In genomic region chrIV:16399017-16399416, ce11 we compare ENCODE assay signal across 4 worm cellular contexts.
TF ChIP-seq lines count a peak whose summit lies in the region.

No protein-coding gene starts in this region.

TF ChIP-seq in whole organism, L2 larva, 48 proteins besides CTCF, POLR2A, EP300 and RAD21 (continues in another document):
- TF ChIP-seq lin-39 (tag; optimal IDR thresholded peaks at IDR 0.05; lab: Kevin White, UChicago) (no peak), nhr-129 (tag; optimal IDR thresholded peaks at IDR 0.05; lab: Kevin White, UChicago) (peak; percentile 23), alr-1 (tag; optimal IDR thresholded peaks at IDR 0.05; lab: Kevin White, UChicago) (no peak), sma-9 (GFP tag; optimal IDR thresholded peaks at IDR 0.05; lab: Kevin White, UChicago) (no peak), sma-9 (tag; optimal IDR thresholded peaks at IDR 0.05; lab: Kevin White, UChicago) (no peak), nhr-11 (tag; optimal IDR thresholded peaks at IDR 0.05; lab: Kevin White, UChicago) (no peak), gmeb-1 (tag; optimal IDR thresholded peaks at IDR 0.05; lab: Kevin White, UChicago) (no peak), ztf-4 (tag; optimal IDR thresholded peaks at IDR 0.05; lab: Kevin White, UChicago) (no peak), nhr-237 (tag; optimal IDR thresholded peaks at IDR 0.05; lab: Kevin White, UChicago) (no peak), mdl-1 (tag; optimal IDR thresholded peaks at IDR 0.05; lab: Kevin White, UChicago) (no peak), nhr-12 (tag; optimal IDR thresholded peaks at IDR 0.05; lab: Kevin White, UChicago) (no peak), zag-1 (tag; optimal IDR thresholded peaks at IDR 0.05; lab: Kevin White, UChicago) (no peak), crh-2 (tag; optimal IDR thresholded peaks at IDR 0.05; lab: Kevin White, UChicago) (peak; percentile 15), snpc-4 (tag; optimal IDR thresholded peaks at IDR 0.05; lab: Kevin White, UChicago) (peak; percentile 11), sma-3 (GFP tag; optimal IDR thresholded peaks at IDR 0.05; lab: Kevin White, UChicago) (peak; percentile 12), blmp-1 (tag; optimal IDR thresholded peaks at IDR 0.05; lab: Kevin White, UChicago; ENCODE audit: insufficient read depth) (no peak), ZK546.5 (tag; optimal IDR thresholded peaks at IDR 0.05; lab: Kevin White, UChicago) (no peak), R02D3.7 (tag; optimal IDR thresholded peaks at IDR 0.05; lab: Kevin White, UChicago) (no peak), lin-13 (GFP tag; optimal IDR thresholded peaks at IDR 0.05; lab: Kevin White, UChicago) (peak; percentile 20), ceh-16 (tag; optimal IDR thresholded peaks at IDR 0.05; lab: Kevin White, UChicago) (no peak), sem-4 (tag; optimal IDR thresholded peaks at IDR 0.05; lab: Kevin White, UChicago) (no peak), unc-55 (GFP tag; optimal IDR thresholded peaks at IDR 0.05; lab: Kevin White, UChicago) (peak; percentile 60), unc-62 (GFP tag; optimal IDR thresholded peaks at IDR 0.05; lab: Kevin White, UChicago) (no peak), nhr-25 (tag; optimal IDR thresholded peaks at IDR 0.05; lab: Kevin White, UChicago) (no peak)

TF ChIP-seq in whole organism, L4 larva, 104 proteins besides CTCF, POLR2A, EP300 and RAD21 (continues in another document):
- no peak for TF ChIP-seq mxl-2 (GFP tag; conservative IDR thresholded peaks at IDR 0.05; lab: Robert Waterston, UW)
- no peak for TF ChIP-seq fos-1 (tag; optimal IDR thresholded peaks at IDR 0.05; lab: Kevin White, UChicago)
- no peak for TF ChIP-seq T20F7.1 (GFP tag; optimal IDR thresholded peaks at IDR 0.05; lab: Kevin White, UChicago)
- peak; percentile 83 for TF ChIP-seq pha-4 (GFP tag; IDR thresholded peaks at IDR 0.05; lab: Robert Waterston, UW)
- TF ChIP-seq pha-4 (tag; optimal IDR thresholded peaks at IDR 0.05; lab: Kevin White, UChicago): no peak
- TF ChIP-seq mdl-1 (tag; optimal IDR thresholded peaks at IDR 0.05; lab: Kevin White, UChicago): no peak
- no peak for TF ChIP-seq aly-2 (tag; optimal IDR thresholded peaks at IDR 0.05; lab: Kevin White, UChicago)
- peak in 1 of 2 experiments; percentile 36 for TF ChIP-seq hif-1 (tag; optimal IDR thresholded peaks at IDR 0.05; lab: Kevin White, UChicago)
- TF ChIP-seq daf-19 (GFP tag; conservative IDR thresholded peaks at IDR 0.05; lab: Robert Waterston, UW): peak; percentile 89
- TF ChIP-seq daf-16 (GFP tag; optimal IDR thresholded peaks at IDR 0.05; lab: Kevin White, UChicago): peak; percentile 8 to 90
- TF ChIP-seq daf-16 (tag; optimal IDR thresholded peaks at IDR 0.05; lab: Kevin White, UChicago): peak; percentile 55
- no peak for TF ChIP-seq lin-15B (tag; optimal IDR thresholded peaks at IDR 0.05; lab: Kevin White, UChicago)
- peak; percentile 27 for TF ChIP-seq mxl-3 (GFP tag; optimal IDR thresholded peaks at IDR 0.05; lab: Kevin White, UChicago)
- TF ChIP-seq Y5F2A.4 (GFP tag; optimal IDR thresholded peaks at IDR 0.05; lab: Kevin White, UChicago): peak; percentile 71
- no peak for TF ChIP-seq sdz-12 (GFP tag; optimal IDR thresholded peaks at IDR 0.05; lab: Kevin White, UChicago)
- peak; percentile 85 for TF ChIP-seq lin-38 (GFP tag; IDR thresholded peaks at IDR 0.05; lab: Robert Waterston, UW)
- no peak for TF ChIP-seq D1046.2 (GFP tag; IDR thresholded peaks at IDR 0.05; lab: Robert Waterston, UW)
- no peak for TF ChIP-seq php-3 (GFP tag; IDR thresholded peaks at IDR 0.05; lab: Robert Waterston, UW)
- no peak for TF ChIP-seq nhr-28 (tag; optimal IDR thresholded peaks at IDR 0.05; lab: Kevin White, UChicago)
- TF ChIP-seq zip-2 (tag; optimal IDR thresholded peaks at IDR 0.05; lab: Kevin White, UChicago): no peak
- no peak for TF ChIP-seq nhr-76 (tag; optimal IDR thresholded peaks at IDR 0.05; lab: Kevin White, UChicago)
- TF ChIP-seq ztf-11 (tag; optimal IDR thresholded peaks at IDR 0.05; lab: Kevin White, UChicago): no peak
- peak; percentile 62; the same call in 1 of the 2 replicates for TF ChIP-seq madf-9 (GFP tag; conservative IDR thresholded peaks at IDR 0.05; lab: Robert Waterston, UW)
- no peak for TF ChIP-seq cey-2 (tag; optimal IDR thresholded peaks at IDR 0.05; lab: Kevin White, UChicago; ENCODE audit: borderline replicate concordance, insufficient read depth)

TF ChIP-seq in whole organism, late embryonic, 69 proteins besides CTCF, POLR2A, EP300 and RAD21 (continues in another document):
- TF ChIP-seq ceh-45 (GFP tag; IDR thresholded peaks at IDR 0.05; lab: Robert Waterston, UW) (peak; percentile 73), C08G9.2 (tag; optimal IDR thresholded peaks at IDR 0.05; lab: Kevin White, UChicago) (no peak), K09A11.1 (tag; optimal IDR thresholded peaks at IDR 0.05; lab: Kevin White, UChicago; ENCODE audit: insufficient read depth) (no peak), eyg-1 (tag; optimal IDR thresholded peaks at IDR 0.05; lab: Kevin White, UChicago) (no peak), syd-9 (tag; optimal IDR thresholded peaks at IDR 0.05; lab: Kevin White, UChicago) (no peak), sdc-2 (tag; optimal IDR thresholded peaks at IDR 0.05; lab: Kevin White, UChicago) (no peak), pha-4 (tag; optimal IDR thresholded peaks at IDR 0.05; lab: Kevin White, UChicago) (no peak), hlh-13 (GFP tag; optimal IDR thresholded peaks at IDR 0.05; lab: Kevin White, UChicago) (peak; percentile 34), pag-3 (tag; optimal IDR thresholded peaks at IDR 0.05; lab: Kevin White, UChicago; ENCODE audit: borderline replicate concordance) (no peak), ztf-16 (tag; optimal IDR thresholded peaks at IDR 0.05; lab: Kevin White, UChicago) (peak; percentile 19), tbx-7 (tag; optimal IDR thresholded peaks at IDR 0.05; lab: Kevin White, UChicago) (no peak), ets-4 (tag; optimal IDR thresholded peaks at IDR 0.05; lab: Kevin White, UChicago) (no peak), F13H6.1 (tag; optimal IDR thresholded peaks at IDR 0.05; lab: Kevin White, UChicago) (no peak), fax-1 (tag; optimal IDR thresholded peaks at IDR 0.05; lab: Kevin White, UChicago) (no peak), madf-2 (tag; optimal IDR thresholded peaks at IDR 0.05; lab: Kevin White, UChicago) (peak; percentile 42), pat-9 (tag; optimal IDR thresholded peaks at IDR 0.05; lab: Kevin White, UChicago) (peak; percentile 41), K02D7.2 (tag; optimal IDR thresholded peaks at IDR 0.05; lab: Kevin White, UChicago) (no peak), dmd-4 (tag; optimal IDR thresholded peaks at IDR 0.05; lab: Kevin White, UChicago; ENCODE audit: borderline replicate concordance) (no peak), nhr-232 (tag; optimal IDR thresholded peaks at IDR 0.05; lab: Kevin White, UChicago) (peak; percentile 21), elt-4 (tag; optimal IDR thresholded peaks at IDR 0.05; lab: Kevin White, UChicago) (no peak), hlh-6 (tag; optimal IDR thresholded peaks at IDR 0.05; lab: Kevin White, UChicago) (no peak), ceh-22 (tag; optimal IDR thresholded peaks at IDR 0.05; lab: Kevin White, UChicago) (no peak), pros-1 (tag; optimal IDR thresholded peaks at IDR 0.05; lab: Kevin White, UChicago) (no peak), unc-86 (tag; optimal IDR thresholded peaks at IDR 0.05; lab: Kevin White, UChicago) (no peak), unc-3 (GFP tag; conservative IDR thresholded peaks at IDR 0.05; lab: Robert Waterston, UW) (peak; percentile 74), unc-3 (tag; optimal IDR thresholded peaks at IDR 0.05; lab: Kevin White, UChicago) (peak; percentile 19)

TF ChIP-seq in whole organism, mixed stage, embryonic, 35 proteins besides CTCF, POLR2A, EP300 and RAD21 (continues in another document):
- TF ChIP-seq drap-1 (GFP tag; optimal IDR thresholded peaks at IDR 0.05; lab: Kevin White, UChicago) (peak; percentile 43), tbx-8 (GFP tag; optimal IDR thresholded peaks at IDR 0.05; lab: Kevin White, UChicago) (peak; percentile 15), ceh-83 (GFP tag; optimal IDR thresholded peaks at IDR 0.05; lab: Kevin White, UChicago) (peak; percentile 64), nhr-76 (tag; optimal IDR thresholded peaks at IDR 0.05; lab: Kevin White, UChicago) (no peak), elt-1 (tag; optimal IDR thresholded peaks at IDR 0.05; lab: Kevin White, UChicago; ENCODE audit: borderline replicate concordance, insufficient read depth) (no peak), blmp-1 (tag; optimal IDR thresholded peaks at IDR 0.05; lab: Kevin White, UChicago) (no peak), ham-2 (GFP tag; optimal IDR thresholded peaks at IDR 0.05; lab: Kevin White, UChicago) (peak; percentile 0), sptf-1 (tag; optimal IDR thresholded peaks at IDR 0.05; lab: Kevin White, UChicago) (peak; percentile 68), bed-3 (GFP tag; optimal IDR thresholded peaks at IDR 0.05; lab: Kevin White, UChicago) (no peak), zip-8 (tag; optimal IDR thresholded peaks at IDR 0.05; lab: Kevin White, UChicago) (no peak), ceh-43 (GFP tag; optimal IDR thresholded peaks at IDR 0.05; lab: Kevin White, UChicago) (no peak), nhr-2 (tag; optimal IDR thresholded peaks at IDR 0.05; lab: Kevin White, UChicago) (no peak), unc-120 (tag; optimal IDR thresholded peaks at IDR 0.05; lab: Kevin White, UChicago; ENCODE audit: poor library complexity, severe bottlenecking) (peak; percentile 39), mep-1 (tag; optimal IDR thresholded peaks at IDR 0.05; lab: Kevin White, UChicago) (no peak), mls-2 (tag; optimal IDR thresholded peaks at IDR 0.05; lab: Kevin White, UChicago) (peak; percentile 48), lsy-2 (tag; optimal IDR thresholded peaks at IDR 0.05; lab: Kevin White, UChicago) (no peak), unc-62 (GFP tag; optimal IDR thresholded peaks at IDR 0.05; lab: Kevin White, UChicago) (no peak), ceh-39 (tag; optimal IDR thresholded peaks at IDR 0.05; lab: Kevin White, UChicago) (no peak), lin-13 (tag; optimal IDR thresholded peaks at IDR 0.05; lab: Kevin White, UChicago) (no peak), cnd-1 (tag; optimal IDR thresholded peaks at IDR 0.05; lab: Kevin White, UChicago) (peak; percentile 79), pha-4 (tag; optimal IDR thresholded peaks at IDR 0.05; lab: Kevin White, UChicago) (no peak), elt-3 (tag; optimal IDR thresholded peaks at IDR 0.05; lab: Kevin White, UChicago) (no peak), nhr-12 (tag; optimal IDR thresholded peaks at IDR 0.05; lab: Kevin White, UChicago) (no peak), M03D4.4 (tag; optimal IDR thresholded peaks at IDR 0.05; lab: Kevin White, UChicago) (peak; percentile 51), snpc-4 (tag; optimal IDR thresholded peaks at IDR 0.05; lab: Kevin White, UChicago) (no peak), lin-32 (GFP tag; optimal IDR thresholded peaks at IDR 0.05; lab: Kevin White, UChicago) (no peak), flh-1 (GFP tag; optimal IDR thresholded peaks at IDR 0.05; lab: Kevin White, UChicago) (peak; percentile 42), sem-2 (GFP tag; optimal IDR thresholded peaks at IDR 0.05; lab: Kevin White, UChicago) (peak; percentile 52), ces-1 (GFP tag; optimal IDR thresholded peaks at IDR 0.05; lab: Kevin White, UChicago) (no peak), mab-5 (tag; optimal IDR thresholded peaks at IDR 0.05; lab: Kevin White, UChicago) (no peak), hlh-1 (tag; optimal IDR thresholded peaks at IDR 0.05; lab: Kevin White, UChicago) (no peak)
